Worm (Caenorhabditis elegans): ENCODE results near the gene cdh-12.

The cdh-12 gene

DNA sequence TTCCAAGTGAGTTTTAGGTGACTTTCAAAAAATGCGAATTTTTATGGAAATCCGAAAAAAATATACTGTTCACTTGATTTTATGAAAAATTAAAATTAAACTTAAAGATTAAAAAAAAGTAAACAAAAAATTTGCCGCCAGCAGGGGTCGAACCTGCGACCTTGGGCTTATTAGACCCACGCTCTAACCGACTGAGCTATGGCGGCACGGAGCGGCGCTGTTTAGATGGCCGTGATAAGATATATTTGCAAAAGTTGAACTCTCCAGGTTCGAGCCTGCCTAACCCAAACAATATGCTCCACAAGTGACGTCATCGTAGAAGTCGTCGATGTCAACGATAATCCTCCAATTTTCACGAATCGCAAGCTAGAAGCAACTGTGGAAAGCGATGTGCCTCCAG is 12.8 kb downstream of the cdh-12 start (continued):
- TF ChIP-seq him-1 (tag; optimal IDR thresholded peaks at IDR 0.05), result no peak
- TF ChIP-seq let-607 (tag; optimal IDR thresholded peaks at IDR 0.05), result no peak
- TF ChIP-seq lsl-1 (GFP tag; optimal IDR thresholded peaks at IDR 0.05), result peak; percentile 16
- TF ChIP-seq ets-4 (GFP tag; optimal IDR thresholded peaks at IDR 0.05), result no peak
- peak; percentile 51 for TF ChIP-seq rpc-1 (optimal IDR thresholded peaks at IDR 0.05)
- peak; percentile 73 for TF ChIP-seq rpc-1 (tag; optimal IDR thresholded peaks at IDR 0.05)
- TF ChIP-seq mxl-1 (tag; optimal IDR thresholded peaks at IDR 0.05), result no peak

DNA sequence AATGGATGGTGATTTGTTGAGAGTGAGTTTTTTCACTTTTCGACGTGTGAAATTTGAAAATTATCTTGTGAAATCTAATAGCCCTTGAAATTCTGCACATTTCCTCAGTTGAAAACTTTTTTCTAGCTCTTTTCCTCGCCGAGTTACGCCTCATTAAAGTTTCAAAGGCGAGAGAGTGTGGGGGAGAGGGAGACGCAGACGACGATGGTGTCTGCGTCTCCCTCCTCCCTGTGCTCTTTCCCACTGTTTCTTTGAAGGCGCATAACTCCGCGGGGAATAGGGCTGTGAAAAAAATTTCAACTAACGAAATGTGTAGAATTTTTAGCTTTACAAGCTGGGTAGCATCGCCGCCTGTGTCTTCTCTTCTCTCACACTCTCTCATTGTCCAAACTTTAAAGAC is 14.5 kb downstream of the cdh-12 start:
- no peak for TF ChIP-seq ets-4 (GFP tag; optimal IDR thresholded peaks at IDR 0.05)
- peak; percentile 95 for TF ChIP-seq hmg-1.2 (GFP tag; IDR thresholded peaks at IDR 0.05)

DNA sequence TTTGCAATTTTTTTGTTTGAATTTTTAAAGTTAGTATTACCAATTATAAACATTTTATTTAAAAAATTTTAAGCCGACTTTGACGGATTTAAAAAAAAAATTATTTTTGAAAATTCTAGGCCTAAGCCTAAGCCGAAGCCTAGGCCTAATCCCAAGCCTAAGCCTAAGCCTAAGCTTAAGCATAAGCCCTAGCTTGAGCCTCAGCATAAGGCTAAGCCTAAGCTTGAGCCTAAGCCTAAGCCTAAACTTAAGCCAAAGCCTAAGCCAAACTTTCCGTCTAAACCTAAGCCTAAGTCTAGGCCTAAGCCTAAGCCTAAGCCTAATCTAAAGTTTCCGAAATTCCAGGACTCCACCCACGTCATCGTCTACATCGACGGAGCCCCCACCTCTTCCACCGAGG is 17.8 kb downstream of the cdh-12 start:
- TF ChIP-seq attf-5 (GFP tag; optimal IDR thresholded peaks at IDR 0.05), result no peak
- TF ChIP-seq unc-130 (GFP tag; optimal IDR thresholded peaks at IDR 0.05), result no peak
- TF ChIP-seq snpc-1.1 (tag; optimal IDR thresholded peaks at IDR 0.05; ENCODE audit: insufficient read depth), result no peak
- TF ChIP-seq snpc-1.3 (tag; optimal IDR thresholded peaks at IDR 0.05; ENCODE audit: insufficient read depth), result no peak
- TF ChIP-seq ztf-6 (GFP tag; IDR thresholded peaks at IDR 0.05), result no peak
- no peak for TF ChIP-seq attf-6 (GFP tag; IDR thresholded peaks at IDR 0.05)
- TF ChIP-seq lin-40 (tag; optimal IDR thresholded peaks at IDR 0.05), result no peak
- no peak for TF ChIP-seq nhr-90 (tag; optimal IDR thresholded peaks at IDR 0.05)
- TF ChIP-seq hlh-26 (GFP tag; conservative IDR thresholded peaks at IDR 0.05), result no peak
- TF ChIP-seq somi-1 (GFP tag; optimal IDR thresholded peaks at IDR 0.05), result no peak
- TF ChIP-seq dpl-1 (GFP tag; optimal IDR thresholded peaks at IDR 0.05), result no peak
- TF ChIP-seq F33H1.4 (GFP tag; IDR thresholded peaks at IDR 0.05), result no peak
- TF ChIP-seq sptf-2 (GFP tag; optimal IDR thresholded peaks at IDR 0.05), result no peak

DNA sequence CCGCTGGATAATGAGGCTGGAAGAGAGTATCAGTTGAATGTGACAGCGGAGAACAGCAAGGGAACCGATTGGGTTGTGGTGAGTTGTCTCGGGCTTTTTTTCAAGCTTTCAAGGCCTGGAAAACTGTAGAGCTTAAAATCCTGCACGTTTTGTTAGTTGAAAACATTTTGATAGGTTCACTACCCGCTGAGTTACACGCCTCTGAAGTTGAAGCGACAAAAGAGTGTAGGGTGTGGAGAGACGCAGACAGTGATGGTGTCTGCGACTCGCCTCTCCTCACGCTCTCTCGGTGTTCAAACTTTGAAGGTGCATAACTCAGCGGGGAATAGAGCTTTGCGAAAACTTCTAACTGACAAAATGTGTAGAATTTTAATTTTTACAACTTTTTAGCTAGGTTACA is 21.5 kb downstream of the cdh-12 start:
- TF ChIP-seq hmg-1.2 (GFP tag; IDR thresholded peaks at IDR 0.05) (peak; percentile 61), lsl-1 (GFP tag; optimal IDR thresholded peaks at IDR 0.05) (no peak)

DNA sequence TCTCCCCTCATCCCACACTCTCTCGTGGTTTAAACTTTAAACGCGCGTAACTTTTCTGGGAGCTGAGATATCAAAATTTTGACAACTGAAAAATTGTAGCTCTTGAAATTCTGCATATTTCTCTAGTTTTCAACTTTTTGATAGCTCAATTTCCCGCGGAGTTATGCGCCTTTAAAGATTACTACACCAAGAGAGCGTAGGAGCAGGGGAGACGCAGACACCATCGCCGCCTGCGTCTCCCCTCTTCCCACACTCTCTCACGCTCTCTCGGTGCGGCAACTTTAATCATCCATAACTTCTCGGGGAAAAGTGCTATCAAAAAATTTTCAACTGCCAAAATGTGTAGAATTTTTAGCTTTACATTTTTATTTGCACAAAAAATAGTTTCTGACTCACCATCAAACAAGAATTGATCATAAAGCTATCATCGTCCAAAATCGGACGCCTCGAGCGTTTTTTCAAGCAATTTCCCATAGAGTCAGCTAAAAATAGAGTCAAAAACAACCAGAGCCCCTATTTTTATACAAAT is 24.3 kb downstream of the cdh-12 start, which contains the start of gene eak-3:
Gene eak-3 (minus strand): TSS at position 479 of the 529 bp plus-strand sequence.
- TF ChIP-seq ztf-28 (GFP tag; IDR thresholded peaks at IDR 0.05) (no peak), hmg-1.2 (GFP tag; IDR thresholded peaks at IDR 0.05) (peak; percentile 78)

DNA sequence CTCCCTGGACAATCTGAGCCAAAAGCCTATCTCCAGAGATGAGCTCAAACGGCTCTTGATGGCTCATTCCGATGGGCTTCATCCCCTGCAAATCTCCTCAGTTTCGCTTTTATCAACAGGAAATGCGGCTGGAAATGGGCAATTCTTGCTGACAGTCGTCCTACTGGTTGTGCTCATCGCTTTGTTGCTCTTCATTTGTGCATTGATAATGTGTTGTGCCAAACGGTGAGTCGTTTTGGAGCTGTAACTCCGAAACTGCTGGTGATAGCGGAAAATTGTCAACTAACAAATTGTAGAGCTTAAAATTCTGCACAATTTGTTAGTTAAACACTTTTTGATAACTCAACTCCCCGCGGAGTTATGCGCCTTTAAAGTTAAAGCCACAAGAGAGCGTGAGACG is 27.2 kb downstream of the cdh-12 start:
- TF ChIP-seq ceh-91 (GFP tag; IDR thresholded peaks at IDR 0.05) (no peak), nfya-2 (GFP tag; IDR thresholded peaks at IDR 0.05) (no peak), hlh-26 (GFP tag; conservative IDR thresholded peaks at IDR 0.05) (no peak), ztf-18 (tag; optimal IDR thresholded peaks at IDR 0.05) (no peak), rec-8 (tag; optimal IDR thresholded peaks at IDR 0.05) (no peak), athp-1 (tag; optimal IDR thresholded peaks at IDR 0.05) (no peak), F22D6.2 (tag; optimal IDR thresholded peaks at IDR 0.05) (no peak), snpc-1.3 (tag; optimal IDR thresholded peaks at IDR 0.05; ENCODE audit: insufficient read depth) (no peak), B0336.3 (GFP tag; IDR thresholded peaks at IDR 0.05) (no peak), gei-17 (GFP tag; optimal IDR thresholded peaks at IDR 0.05) (no peak)
